Worm (Caenorhabditis elegans) whole organism, late embryonic: ENCODE data around the gene Y22D7AL.11.

ENCODE experiments used
- C38D4.7 ChIP-seq: fragments of 200-800 bp; sonication (Bioruptor generic); optimal IDR thresholded peaks from 2 replicates; lab custom pipeline; 2018; ENCODE audit warnings: mild to moderate bottlenecking, missing genetic modification characterization, moderate library complexity, missing compliant biosample characterization
- F13H6.1 ChIP-seq: sonication (generic microtip); optimal IDR thresholded peaks from 2 replicates; lab custom pipeline; 2016; ENCODE audit warnings: missing genetic modification characterization, missing compliant biosample characterization
- K02D7.2 ChIP-seq: sonication (generic microtip); optimal IDR thresholded peaks from 2 replicates; lab custom pipeline; 2017; ENCODE audit warnings: mild to moderate bottlenecking, missing genetic modification characterization, missing compliant biosample characterization
- K09A11.1 ChIP-seq: sonication (generic microtip); optimal IDR thresholded peaks from 2 replicates; lab custom pipeline; 2017; ENCODE audit warnings: antibody characterized with exemption, mild to moderate bottlenecking, missing genetic modification characterization, missing compliant biosample characterization; ENCODE audit not compliant: insufficient read depth
- T23F11.4 ChIP-seq: fragments of 200-800 bp; sonication (Bioruptor generic); optimal IDR thresholded peaks from 2 replicates; lab custom pipeline; 2018; ENCODE audit warnings: mild to moderate bottlenecking, missing genetic modification characterization, missing compliant biosample characterization
- ama-1 ChIP-seq: fragments of 150-350 bp; optimal IDR thresholded peaks from 2 replicates; lab custom pipeline; 2014
- ceh-19 ChIP-seq: fragments of 200-800 bp; sonication (Bioruptor generic); optimal IDR thresholded peaks from 2 replicates; lab custom pipeline; 2018; ENCODE audit warnings: mild to moderate bottlenecking, missing genetic modification characterization, missing compliant biosample characterization
- ceh-2 ChIP-seq: sonication (generic microtip); optimal IDR thresholded peaks from 2 replicates; lab custom pipeline; 2016; ENCODE audit warnings: missing genotype, missing genetic modification characterization, missing compliant biosample characterization
- ceh-30 ChIP-seq: fragments of 150-350 bp; optimal IDR thresholded peaks from 2 replicates; lab custom pipeline; 2014; ENCODE audit warnings: missing biosample characterization, missing genetic modification characterization
- ceh-31 ChIP-seq: sonication (generic microtip); optimal IDR thresholded peaks from 2 replicates; lab custom pipeline; 2016; ENCODE audit warnings: missing genetic modification characterization, missing compliant biosample characterization
- ceh-45 ChIP-seq: fragments of 200-800 bp; sonication (Bioruptor generic); IDR thresholded peaks from 2 replicates; pipeline ENCODE4 v1.3.6; 2022; ENCODE audit warnings: missing genetic modification reagents, missing genetic modification characterization, missing compliant biosample characterization
- ceh-48 ChIP-seq: sonication (generic microtip); optimal IDR thresholded peaks from 2 replicates; lab custom pipeline; 2016; ENCODE audit warnings: missing genetic modification characterization, inconsistent platforms, missing compliant biosample characterization
- che-1 ChIP-seq: sonication (generic microtip); optimal IDR thresholded peaks from 2 replicates; lab custom pipeline; 2016; ENCODE audit warnings: mild to moderate bottlenecking, missing genetic modification characterization, missing compliant biosample characterization
- dmd-4 ChIP-seq: sonication (generic microtip); optimal IDR thresholded peaks from 2 replicates; lab custom pipeline; 2016; ENCODE audit warnings: borderline replicate concordance, missing genetic modification characterization, missing compliant biosample characterization
- dve-1 ChIP-seq: sonication (generic microtip); optimal IDR thresholded peaks from 2 replicates; lab custom pipeline; 2017; ENCODE audit warnings: antibody characterized with exemption, mild to moderate bottlenecking, missing genetic modification characterization, missing compliant biosample characterization
- elt-4 ChIP-seq: sonication (generic microtip); optimal IDR thresholded peaks from 2 replicates; lab custom pipeline; 2016; ENCODE audit warnings: missing genetic modification characterization, missing compliant biosample characterization
- fkh-10 ChIP-seq: fragments of 150-350 bp; optimal IDR thresholded peaks from 2 replicates; lab custom pipeline; 2014; ENCODE audit warnings: missing biosample characterization, missing genetic modification reagents, missing genetic modification characterization
- fkh-6 ChIP-seq: sonication (generic microtip); optimal IDR thresholded peaks from 2 replicates; lab custom pipeline; 2016; ENCODE audit warnings: missing genetic modification characterization, missing compliant biosample characterization
- gmeb-2 ChIP-seq: sonication (generic microtip); optimal IDR thresholded peaks from 2 replicates; lab custom pipeline; 2016; ENCODE audit warnings: missing genetic modification characterization, inconsistent platforms, missing compliant biosample characterization
- hlh-13 ChIP-seq: fragments of 200-800 bp; sonication (Bioruptor generic); optimal IDR thresholded peaks from 2 replicates; lab custom pipeline; 2018; ENCODE audit warnings: mild to moderate bottlenecking, missing genetic modification characterization, missing compliant biosample characterization
- hlh-30 ChIP-seq: sonication (generic microtip); optimal IDR thresholded peaks from 2 replicates; lab custom pipeline; 2017; ENCODE audit warnings: antibody characterized with exemption, missing genetic modification characterization, missing compliant biosample characterization; ENCODE audit not compliant: insufficient read depth
- hlh-6 ChIP-seq: sonication (generic microtip); optimal IDR thresholded peaks from 2 replicates; lab custom pipeline; 2016; ENCODE audit warnings: missing genotype, missing genetic modification characterization, missing compliant biosample characterization
- hlh-8 ChIP-seq: sonication (generic microtip); optimal IDR thresholded peaks from 2 replicates; lab custom pipeline; 2016; ENCODE audit warnings: missing genotype, missing genetic modification characterization, missing compliant biosample characterization
- madf-2 ChIP-seq: sonication (generic microtip); optimal IDR thresholded peaks from 2 replicates; lab custom pipeline; 2017; ENCODE audit warnings: missing genetic modification characterization, missing compliant biosample characterization
- nhr-232 ChIP-seq: sonication (generic microtip); optimal IDR thresholded peaks from 2 replicates; lab custom pipeline; 2016; ENCODE audit warnings: missing genetic modification characterization, missing compliant biosample characterization
- pag-3 ChIP-seq: sonication (generic microtip); optimal IDR thresholded peaks from 2 replicates; lab custom pipeline; 2016; ENCODE audit warnings: missing compliant biosample characterization, missing genetic modification characterization, borderline replicate concordance
- pha-4 ChIP-seq: fragments of 150-350 bp; optimal IDR thresholded peaks from 2 replicates; lab custom pipeline; 2018; ENCODE audit warnings: missing biosample characterization, missing genetic modification reagents, missing genetic modification characterization
- pqm-1 ChIP-seq: sonication (generic microtip); optimal IDR thresholded peaks from 2 replicates; lab custom pipeline; 2016; ENCODE audit warnings: missing genetic modification characterization, missing compliant biosample characterization
- pros-1 ChIP-seq: fragments of 150-350 bp; optimal IDR thresholded peaks from 2 replicates; lab custom pipeline; 2014; ENCODE audit warnings: missing biosample characterization, missing genetic modification reagents, missing genetic modification characterization
- ref-2 ChIP-seq: sonication (generic microtip); optimal IDR thresholded peaks from 2 replicates; lab custom pipeline; 2016; ENCODE audit warnings: missing genetic modification characterization, missing compliant biosample characterization
- sdc-2 ChIP-seq: sonication (generic microtip); optimal IDR thresholded peaks from 2 replicates; lab custom pipeline; 2016; ENCODE audit warnings: missing genotype, missing genetic modification characterization, missing compliant biosample characterization
- sox-4 ChIP-seq: sonication (generic microtip); optimal IDR thresholded peaks from 2 replicates; lab custom pipeline; 2017; ENCODE audit warnings: mild to moderate bottlenecking, missing genetic modification characterization, inconsistent platforms, missing compliant biosample characterization
- syd-9 ChIP-seq: sonication (generic microtip); optimal IDR thresholded peaks from 2 replicates; lab custom pipeline; 2016; ENCODE audit warnings: mild to moderate bottlenecking, missing genetic modification characterization, moderate library complexity, missing compliant biosample characterization
- tbx-2 ChIP-seq: sonication (generic microtip); optimal IDR thresholded peaks from 2 replicates; lab custom pipeline; 2016; ENCODE audit warnings: missing genetic modification characterization, missing compliant biosample characterization
- tbx-7 ChIP-seq: sonication (generic microtip); optimal IDR thresholded peaks from 2 replicates; lab custom pipeline; 2016; ENCODE audit warnings: missing genotype, missing genetic modification characterization, missing compliant biosample characterization
- ttx-3 ChIP-seq: sonication (generic microtip); optimal IDR thresholded peaks from 2 replicates; lab custom pipeline; 2016; ENCODE audit warnings: missing genetic modification reagents, missing genetic modification characterization, missing compliant biosample characterization
- unc-3 ChIP-seq, 2 experiments: fragments of 200-800 bp in 1 of 2; sonication (Bioruptor generic) in 1 of 2; sonication (generic microtip) in 1 of 2; conservative IDR thresholded peaks in 1 of 2; optimal IDR thresholded peaks in 1 of 2; 2 replicates each; pipeline versions ENCODE4 v1.3.6 to Lab custom; 2016 to 2022; ENCODE audit warnings: missing compliant biosample characterization in 2 of 2, missing genetic modification characterization in 2 of 2, missing genetic modification reagents in 1 of 2
- zip-5 ChIP-seq: sonication (generic microtip); optimal IDR thresholded peaks from 2 replicates; lab custom pipeline; 2016; ENCODE audit warnings: missing genetic modification characterization, missing compliant biosample characterization
- ztf-16 ChIP-seq: sonication (generic microtip); optimal IDR thresholded peaks from 2 replicates; lab custom pipeline; 2017; ENCODE audit warnings: missing genetic modification characterization, missing compliant biosample characterization

Gene Y22D7AL.11

ce11 chrIII:1618915-1619314, 15.3 kb downstream of the Y22D7AL.11 start, which contains the start of gene Y22D7AL.10 (continued):
- TF ChIP-seq dmd-4 (tag; lab: Kevin White, UChicago) (peak; percentile 41), dve-1 (tag; lab: Kevin White, UChicago) (peak; percentile 83), che-1 (tag; lab: Kevin White, UChicago) (peak; percentile 72), tbx-2 (tag; lab: Kevin White, UChicago) (peak; percentile 97), ceh-45 (GFP tag; lab: Robert Waterston, UW) (0 out of 2 replicates have a peak, but pooled peaks have one; percentile 63), sox-4 (peak; percentile 54), ceh-2 (tag; lab: Kevin White, UChicago) (peak; percentile 85), syd-9 (tag; lab: Kevin White, UChicago) (peak; percentile 85), ama-1 (lab: Kevin White, UChicago) (no peak), elt-4 (no peak), ttx-3 (tag; lab: Kevin White, UChicago) (peak; percentile 79), hlh-6 (tag; lab: Kevin White, UChicago) (peak; percentile 82), pqm-1 (tag; lab: Kevin White, UChicago) (peak; percentile 80), C38D4.7 (peak; percentile 66), F13H6.1 (tag; lab: Kevin White, UChicago) (peak; percentile 80), fkh-10 (peak; percentile 55), ztf-16 (tag; lab: Kevin White, UChicago) (peak; percentile 89), pros-1 (peak; percentile 18), sdc-2 (tag; lab: Kevin White, UChicago) (peak; percentile 73), hlh-13 (GFP tag; lab: Kevin White, UChicago) (peak; percentile 28), nhr-232 (tag; lab: Kevin White, UChicago) (peak; percentile 59), ceh-30 (no peak), unc-3 (GFP tag; conservative IDR thresholded peaks at IDR 0.05; lab: Robert Waterston, UW) (0 out of 2 replicates have a peak, but pooled peaks have one; percentile 45), unc-3 (tag; optimal IDR thresholded peaks at IDR 0.05; lab: Kevin White, UChicago) (peak; percentile 82), hlh-8 (peak; percentile 79), ceh-19 (peak; percentile 87), K02D7.2 (tag; lab: Kevin White, UChicago) (peak; percentile 82), pag-3 (no peak), ceh-31 (tag; lab: Kevin White, UChicago) (peak; percentile 95), T23F11.4 (peak; percentile 72), tbx-7 (peak; percentile 66), pha-4 (tag; lab: Kevin White, UChicago) (no peak), fkh-6 (peak; percentile 76), hlh-30 (tag; lab: Kevin White, UChicago) (peak; percentile 81), ref-2 (tag; lab: Kevin White, UChicago) (peak; percentile 97), zip-5 (tag; lab: Kevin White, UChicago) (peak; percentile 48), madf-2 (tag; lab: Kevin White, UChicago) (peak; percentile 72)
- TF ChIP-seq, all 69 proteins: peak for 60

DNA sequence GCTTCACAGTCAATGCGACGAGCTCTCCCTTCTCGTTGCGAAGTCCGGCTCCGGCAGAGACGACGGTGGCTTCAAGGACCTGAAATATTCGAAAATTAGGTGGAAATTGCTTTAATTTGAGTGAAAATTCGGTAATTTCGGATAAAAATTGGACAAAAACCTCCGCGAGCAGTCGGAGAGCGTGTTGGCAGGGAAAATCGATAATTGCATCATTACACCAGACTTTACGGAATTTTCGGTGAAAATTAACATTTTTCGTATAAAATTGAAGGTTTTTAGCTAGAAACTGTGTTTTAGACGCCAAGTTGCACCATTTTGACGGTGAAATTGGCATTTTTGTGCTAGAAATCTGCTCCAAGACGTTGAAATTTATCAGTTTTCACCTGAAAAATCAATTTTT, 15.9 kb downstream of the Y22D7AL.11 start:
- TF ChIP-seq ceh-48 (tag; lab: Kevin White, UChicago): peak; percentile 45
- no peak for TF ChIP-seq K09A11.1 (tag; lab: Kevin White, UChicago)

- TF ChIP-seq gmeb-2 (peak; percentile 28), fkh-10 (no peak)
These were observed 17.7 kb downstream of the Y22D7AL.11 start for ce11 chrIII:1616245-1617026.
